Fruit fly (Drosophila melanogaster): ENCODE data around the gene rdgA.

Gene rdgA

dm6 chrX:9041789-9042456 lies 135.1 kb downstream of the rdgA start (continued):
- TF ChIP-seq stc (GFP tag; IDR thresholded peaks at IDR 0.05) (no peak), lmd (GFP tag; IDR thresholded peaks at IDR 0.05) (peak; percentile 41), CG9932 (GFP tag; IDR thresholded peaks at IDR 0.05) (no peak), tin (GFP tag; optimal IDR thresholded peaks at IDR 0.05) (peak; percentile 47), Usf (GFP tag; optimal IDR thresholded peaks at IDR 0.05) (peak; percentile 29), HLHmδ (GFP tag; optimal IDR thresholded peaks at IDR 0.05) (no peak), Camta (GFP tag; optimal IDR thresholded peaks at IDR 0.05) (peak; percentile 46), gro (GFP tag; optimal IDR thresholded peaks at IDR 0.05) (peak; percentile 33), Doc2 (GFP tag; IDR thresholded peaks at IDR 0.05) (no peak), ind (GFP tag; optimal IDR thresholded peaks at IDR 0.05) (peak; percentile 27), C15 (GFP tag; IDR thresholded peaks at IDR 0.05) (no peak), Ets65A (GFP tag) (peak; percentile 39), CG6765 (GFP tag; optimal IDR thresholded peaks at IDR 0.05) (no peak), gcm2 (GFP tag; optimal IDR thresholded peaks at IDR 0.05) (no peak), CG11247 (GFP tag; IDR thresholded peaks at IDR 0.05) (peak; percentile 23; the same call in 1 of the 2 replicates), CG11456 (GFP tag; IDR thresholded peaks at IDR 0.05) (no peak), al (GFP tag; IDR thresholded peaks at IDR 0.05) (no peak), CG1024 (GFP tag; IDR thresholded peaks at IDR 0.05) (no peak), otp (GFP tag; IDR thresholded peaks at IDR 0.05) (no peak), CG13894 (tag; optimal IDR thresholded peaks at IDR 0.05) (no peak), gem (tag; optimal IDR thresholded peaks at IDR 0.05) (peak; percentile 72), Hr51 (GFP tag; optimal IDR thresholded peaks at IDR 0.05) (peak in 1 of 2 experiments; percentile 64), Ravus (GFP tag; IDR thresholded peaks at IDR 0.05) (no peak), ham (GFP tag; IDR thresholded peaks at IDR 0.05) (no peak), CG33557 (GFP tag; optimal IDR thresholded peaks at IDR 0.05) (peak; percentile 37), pnt (GFP tag; optimal IDR thresholded peaks at IDR 0.05) (peak; percentile 48), Pdp1 (GFP tag; optimal IDR thresholded peaks at IDR 0.05) (peak in 1 of 2 experiments; percentile 53), CG32767 (GFP tag; IDR thresholded peaks at IDR 0.05) (peak; percentile 25; the same call in 1 of the 2 replicates), CG12219 (GFP tag; optimal IDR thresholded peaks at IDR 0.05) (peak; percentile 11), ac (GFP tag; optimal IDR thresholded peaks at IDR 0.05) (no peak), dan (GFP tag; IDR thresholded peaks at IDR 0.05) (no peak), chinmo (GFP tag; IDR thresholded peaks at IDR 0.05; ENCODE audit: partially characterized antibody) (no peak; the same call in 3 of the 4 replicates), CG10543 (GFP tag; optimal IDR thresholded peaks at IDR 0.05) (no peak), D19A (tag; optimal IDR thresholded peaks at IDR 0.05) (peak; percentile 48), Hmr (GFP tag; optimal IDR thresholded peaks at IDR 0.05) (no peak), pum (GFP tag; optimal IDR thresholded peaks at IDR 0.05) (peak; percentile 64), ERR (GFP tag; optimal IDR thresholded peaks at IDR 0.05) (no peak), CG4854 (GFP tag; optimal IDR thresholded peaks at IDR 0.05) (peak; percentile 16), CG15514 (GFP tag; optimal IDR thresholded peaks at IDR 0.05) (no peak), CG8359 (GFP tag; optimal IDR thresholded peaks at IDR 0.05; ENCODE audit: borderline replicate concordance) (no peak), Aef1 (GFP tag; IDR thresholded peaks at IDR 0.05) (no peak), Hr78 (GFP tag; optimal IDR thresholded peaks at IDR 0.05) (no peak), cg (GFP tag; optimal IDR thresholded peaks at IDR 0.05) (no peak), zfh2 (GFP tag; optimal IDR thresholded peaks at IDR 0.05) (no peak), CG4707 (GFP tag; optimal IDR thresholded peaks at IDR 0.05) (peak; percentile 19), CG1233 (GFP tag; optimal IDR thresholded peaks at IDR 0.05) (peak; percentile 25), CG6683 (GFP tag; optimal IDR thresholded peaks at IDR 0.05) (no peak), CG12942 (GFP tag; optimal IDR thresholded peaks at IDR 0.05) (peak; percentile 6), eve (GFP tag; optimal IDR thresholded peaks at IDR 0.05) (peak in 1 of 2 experiments; percentile 78), row (GFP tag; IDR thresholded peaks at IDR 0.05) (peak; percentile 69)

Measured in whole organism, embryonic.